Worm (Caenorhabditis elegans): ENCODE data around the gene F59B10.3.

F59B10.3 gene

ce11 chrII:10556550-10557205 lies 46.3 kb downstream of the F59B10.3 start:
- TF ChIP-seq lsy-2 (tag; optimal IDR thresholded peaks at IDR 0.05): peak in 1 of 2 experiments; percentile 27
- no peak for TF ChIP-seq pqm-1 (tag; optimal IDR thresholded peaks at IDR 0.05)
- TF ChIP-seq hlh-4 (tag; optimal IDR thresholded peaks at IDR 0.05): no peak
- no peak for TF ChIP-seq aha-1 (tag; optimal IDR thresholded peaks at IDR 0.05)
- peak in 1 of 2 experiments; percentile 5 for TF ChIP-seq efl-1 (optimal IDR thresholded peaks at IDR 0.05)
- TF ChIP-seq efl-1 (GFP tag; optimal IDR thresholded peaks at IDR 0.05 in 1 of 2): peak in 1 of 2 experiments; percentile 91
- TF ChIP-seq skn-1 (tag; optimal IDR thresholded peaks at IDR 0.05): no peak
- TF ChIP-seq rnt-1 (tag; optimal IDR thresholded peaks at IDR 0.05): peak; percentile 22
- TF ChIP-seq jun-1 (tag; optimal IDR thresholded peaks at IDR 0.05): peak; percentile 12

- TF ChIP-seq nhr-85 (tag) (peak; percentile 97), C16A3.4 (tag; optimal IDR thresholded peaks at IDR 0.05) (peak; percentile 51), nhr-84 (tag; optimal IDR thresholded peaks at IDR 0.05) (no peak), egl-13 (tag; optimal IDR thresholded peaks at IDR 0.05) (no peak), vab-15 (tag; optimal IDR thresholded peaks at IDR 0.05) (no peak), ceh-8 (GFP tag; optimal IDR thresholded peaks at IDR 0.05) (no peak), dpl-1 (GFP tag; optimal IDR thresholded peaks at IDR 0.05) (peak; percentile 23 to 29 (median 28)), nhr-76 (tag; optimal IDR thresholded peaks at IDR 0.05) (no peak), hpl-2 (GFP tag; optimal IDR thresholded peaks at IDR 0.05) (no peak), ama-1 (optimal IDR thresholded peaks at IDR 0.05) (peak; percentile 67), lin-14 (GFP tag; optimal IDR thresholded peaks at IDR 0.05) (peak; percentile 79), C04F5.9 (tag; optimal IDR thresholded peaks at IDR 0.05) (no peak), sptf-1 (tag; optimal IDR thresholded peaks at IDR 0.05) (no peak), nhr-47 (tag; optimal IDR thresholded peaks at IDR 0.05) (peak; percentile 41), efl-3 (GFP tag; optimal IDR thresholded peaks at IDR 0.05) (no peak), lin-13 (GFP tag; optimal IDR thresholded peaks at IDR 0.05) (peak; percentile 11), elt-2 (tag; optimal IDR thresholded peaks at IDR 0.05) (peak; percentile 22), fos-1 (tag; optimal IDR thresholded peaks at IDR 0.05) (peak; percentile 15), nhr-71 (tag; optimal IDR thresholded peaks at IDR 0.05) (peak; percentile 92), ztf-4 (tag; optimal IDR thresholded peaks at IDR 0.05) (peak; percentile 21), fkh-10 (GFP tag; optimal IDR thresholded peaks at IDR 0.05) (no peak), nhr-20 (tag; optimal IDR thresholded peaks at IDR 0.05) (peak; percentile 85), zip-4 (GFP tag; optimal IDR thresholded peaks at IDR 0.05) (no peak), unc-86 (tag; optimal IDR thresholded peaks at IDR 0.05) (no peak), lsy-2 (tag; optimal IDR thresholded peaks at IDR 0.05) (peak; percentile 41 to 67), tbx-2 (tag; optimal IDR thresholded peaks at IDR 0.05) (peak; percentile 52), mab-9 (GFP tag; IDR thresholded peaks at IDR 0.05) (no peak), snu-23 (GFP tag; optimal IDR thresholded peaks at IDR 0.05) (peak; percentile 78), lir-3 (tag; optimal IDR thresholded peaks at IDR 0.05; ENCODE audit: poor library complexity) (peak; percentile 45), fkh-4 (tag; optimal IDR thresholded peaks at IDR 0.05; ENCODE audit: borderline replicate concordance) (no peak), pax-3 (tag; optimal IDR thresholded peaks at IDR 0.05) (peak; percentile 15), zag-1 (tag; optimal IDR thresholded peaks at IDR 0.05) (no peak), nhr-28 (tag; optimal IDR thresholded peaks at IDR 0.05) (no peak), snpc-4 (tag; optimal IDR thresholded peaks at IDR 0.05) (peak; percentile 26), mef-2 (tag; optimal IDR thresholded peaks at IDR 0.05) (no peak), hlh-4 (tag; optimal IDR thresholded peaks at IDR 0.05) (no peak), elt-3 (tag; optimal IDR thresholded peaks at IDR 0.05) (peak in 2 of 6 experiments; percentile 44 to 85), skn-1 (tag; optimal IDR thresholded peaks at IDR 0.05) (peak; percentile 73), lin-39 (tag; optimal IDR thresholded peaks at IDR 0.05) (no peak), alr-1 (tag; optimal IDR thresholded peaks at IDR 0.05; ENCODE audit: borderline replicate concordance) (no peak), ceh-82 (tag; optimal IDR thresholded peaks at IDR 0.05) (no peak), xbp-1 (tag; optimal IDR thresholded peaks at IDR 0.05) (peak; percentile 30), efl-1 (optimal IDR thresholded peaks at IDR 0.05) (peak in 1 of 2 experiments; percentile 26), efl-1 (GFP tag; optimal IDR thresholded peaks at IDR 0.05 in 1 of 2) (peak in 1 of 2 experiments; percentile 31), ceh-63 (GFP tag; optimal IDR thresholded peaks at IDR 0.05) (no peak), nhr-12 (tag; optimal IDR thresholded peaks at IDR 0.05) (no peak)
Measured at ce11 chrII:10557206-10557574, 46.8 kb downstream of the F59B10.3 start.
